Worm (Caenorhabditis elegans) whole organism, L4 larva: ENCODE measurements around the gene K03H6.1.

Experiments used
- F26F4.8 ChIP-seq: fragments of 200-800 bp; sonication (Bioruptor generic); conservative IDR thresholded peaks from 2 replicates; pipeline ENCODE4 v1.3.6; 2022; ENCODE audit warnings: missing genetic modification characterization, missing compliant biosample characterization
- F37D6.2 ChIP-seq: sonication (generic microtip); optimal IDR thresholded peaks from 2 replicates; lab custom pipeline; 2016; ENCODE audit warnings: mild to moderate bottlenecking, missing genetic modification characterization, missing compliant biosample characterization
- F49E8.2 ChIP-seq: sonication (generic microtip); optimal IDR thresholded peaks from 2 replicates; lab custom pipeline; 2016; ENCODE audit warnings: missing compliant biosample characterization, mild to moderate bottlenecking, missing genetic modification characterization, borderline replicate concordance
- R02D3.7 ChIP-seq: fragments of 150-350 bp; sonication (generic microtip); optimal IDR thresholded peaks from 3 replicates; lab custom pipeline; 2014; ENCODE audit warnings: missing biosample characterization, missing genetic modification characterization
- Y105C5A.15 ChIP-seq: fragments of 200-800 bp; sonication (Bioruptor generic); IDR thresholded peaks from 2 replicates; pipeline ENCODE4 v1.3.6; 2022; ENCODE audit warnings: missing genetic modification characterization, missing compliant biosample characterization
- Y75B8A.6 ChIP-seq: fragments of 200-800 bp; sonication (Bioruptor generic); IDR thresholded peaks from 2 replicates; pipeline ENCODE4 v1.3.6; 2022; ENCODE audit warnings: missing genetic modification reagents, missing genetic modification characterization, missing compliant biosample characterization
- ZK546.5 ChIP-seq, 2 experiments: sonication (generic microtip); optimal IDR thresholded peaks; 2 replicates each; lab custom pipeline; 2017; ENCODE audit warnings: missing biosample characterization in 2 of 2, missing genetic modification characterization in 2 of 2
- aha-1 ChIP-seq: fragments of 150-350 bp; peaks from one replicate; lab custom pipeline; 2014; ENCODE audit warnings: missing biosample characterization, missing genetic modification characterization
- ama-1 ChIP-seq: fragments of 150-350 bp; optimal IDR thresholded peaks from 2 replicates; lab custom pipeline; 2014; ENCODE audit warnings: inconsistent platforms, mixed read lengths
- arid-1 ChIP-seq: fragments of 200-800 bp; sonication (Bioruptor generic); conservative IDR thresholded peaks from 2 replicates; pipeline ENCODE4 v1.3.6; 2022; ENCODE audit warnings: missing genetic modification reagents, missing genetic modification characterization, missing compliant biosample characterization
- ceh-28 ChIP-seq: fragments of 150-350 bp; optimal IDR thresholded peaks from 2 replicates; lab custom pipeline; 2014; ENCODE audit warnings: missing biosample characterization, missing genetic modification reagents, missing genetic modification characterization
- daf-8 ChIP-seq: fragments of 200-800 bp; sonication (Bioruptor generic); IDR thresholded peaks from 2 replicates; pipeline ENCODE4 v1.3.6; 2022; ENCODE audit warnings: missing genetic modification characterization, missing compliant biosample characterization
- dpl-1 ChIP-seq: fragments of 150-350 bp; optimal IDR thresholded peaks from 2 replicates; lab custom pipeline; 2014; ENCODE audit warnings: missing biosample characterization, missing genetic modification reagents, missing genetic modification characterization
- fos-1 ChIP-seq: fragments of 150-350 bp; optimal IDR thresholded peaks from 2 replicates; lab custom pipeline; 2014; ENCODE audit warnings: missing biosample characterization, missing genetic modification characterization
- gei-8 ChIP-seq: fragments of 200-800 bp; sonication (Bioruptor generic); optimal IDR thresholded peaks from 2 replicates; lab custom pipeline; 2018; ENCODE audit warnings: mild to moderate bottlenecking, missing genetic modification characterization, missing compliant biosample characterization
- hlh-11 ChIP-seq: fragments of 200-800 bp; sonication (Bioruptor generic); optimal IDR thresholded peaks from 2 replicates; lab custom pipeline; 2018; ENCODE audit warnings: mild to moderate bottlenecking, missing genetic modification characterization, missing compliant biosample characterization
- lin-1 ChIP-seq: fragments of 200-800 bp; sonication (Bioruptor generic); IDR thresholded peaks from 2 replicates; pipeline ENCODE4 v1.3.6; 2022; ENCODE audit warnings: missing genetic modification reagents, missing genetic modification characterization, missing compliant biosample characterization
- lin-13 ChIP-seq: fragments of 150-350 bp; optimal IDR thresholded peaks from 2 replicates; lab custom pipeline; 2014; ENCODE audit warnings: missing biosample characterization, missing genetic modification reagents, missing genetic modification characterization
- lin-29 ChIP-seq: fragments of 200-800 bp; sonication (Bioruptor generic); IDR thresholded peaks from 2 replicates; pipeline ENCODE4 v1.3.6; 2022; ENCODE audit warnings: missing genetic modification reagents, missing genetic modification characterization, missing compliant biosample characterization
- lin-38 ChIP-seq: fragments of 200-800 bp; sonication (Bioruptor generic); IDR thresholded peaks from 2 replicates; pipeline ENCODE4 v1.3.6; 2022; ENCODE audit warnings: missing genetic modification reagents, missing genetic modification characterization, missing compliant biosample characterization
- lir-3 ChIP-seq: sonication (generic microtip); optimal IDR thresholded peaks from 2 replicates; lab custom pipeline; 2016; ENCODE audit warnings: mild to moderate bottlenecking, missing genetic modification characterization, missing compliant biosample characterization
- mes-2 ChIP-seq: sonication (generic microtip); optimal IDR thresholded peaks from 2 replicates; lab custom pipeline; 2016; ENCODE audit warnings: missing genotype, mild to moderate bottlenecking, missing genetic modification characterization, missing compliant biosample characterization; ENCODE audit not compliant: poor library complexity, severe bottlenecking
- mxl-3 ChIP-seq: fragments of 200-800 bp; sonication (Bioruptor generic); optimal IDR thresholded peaks from 2 replicates; lab custom pipeline; 2018; ENCODE audit warnings: mild to moderate bottlenecking, missing genetic modification characterization, missing compliant biosample characterization
- nhr-10 ChIP-seq: fragments of 150-350 bp; optimal IDR thresholded peaks from 2 replicates; lab custom pipeline; 2014; ENCODE audit warnings: missing biosample characterization, missing genetic modification characterization
- nhr-237 ChIP-seq: sonication (generic microtip); optimal IDR thresholded peaks from 2 replicates; lab custom pipeline; 2017; ENCODE audit warnings: missing biosample characterization, missing genetic modification characterization
- nhr-25 ChIP-seq: sonication (generic microtip); optimal IDR thresholded peaks from 2 replicates; lab custom pipeline; 2017; ENCODE audit warnings: missing genetic modification characterization, mild to moderate bottlenecking, missing compliant biosample characterization, antibody characterized with exemption, moderate library complexity, borderline replicate concordance; ENCODE audit not compliant: insufficient read depth
- nhr-28 ChIP-seq: fragments of 150-350 bp; optimal IDR thresholded peaks from 2 replicates; lab custom pipeline; 2014; ENCODE audit warnings: missing biosample characterization, missing genetic modification characterization
- nhr-42 ChIP-seq: fragments of 200-800 bp; sonication (Bioruptor generic); IDR thresholded peaks from 2 replicates; pipeline ENCODE4 v1.3.6; 2022; ENCODE audit warnings: missing genetic modification characterization, missing compliant biosample characterization
- nhr-48 ChIP-seq: sonication (generic microtip); optimal IDR thresholded peaks from 2 replicates; lab custom pipeline; 2016; ENCODE audit warnings: mild to moderate bottlenecking, missing genetic modification characterization, missing compliant biosample characterization
- nhr-76 ChIP-seq: fragments of 150-350 bp; optimal IDR thresholded peaks from 2 replicates; lab custom pipeline; 2014; ENCODE audit warnings: missing biosample characterization, missing genetic modification characterization
- pha-4 ChIP-seq, 2 experiments: fragments of 150-350 bp in 1 of 2; fragments of 200-800 bp in 1 of 2; sonication (Bioruptor generic) in 1 of 2; IDR thresholded peaks in 1 of 2; optimal IDR thresholded peaks in 1 of 2; 2 replicates each; pipeline versions ENCODE4 v1.3.6 to Lab custom; 2014 to 2022; ENCODE audit warnings: missing genetic modification characterization in 2 of 2, missing genetic modification reagents in 2 of 2, missing biosample characterization in 1 of 2, missing compliant biosample characterization in 1 of 2
- saeg-2 ChIP-seq: fragments of 200-800 bp; sonication (Bioruptor generic); IDR thresholded peaks from 2 replicates; pipeline ENCODE4 v1.3.6; 2022; ENCODE audit warnings: missing genetic modification reagents, missing genetic modification characterization, missing compliant biosample characterization
- snpc-1.2 ChIP-seq: fragments of 200-800 bp; sonication (Bioruptor generic); IDR thresholded peaks from 2 replicates; pipeline ENCODE4 v1.3.6; 2022; ENCODE audit warnings: missing genetic modification reagents, missing genetic modification characterization, missing compliant biosample characterization
- spr-3 ChIP-seq: fragments of 200-800 bp; sonication (Bioruptor generic); optimal IDR thresholded peaks from 2 replicates; lab custom pipeline; 2018; ENCODE audit warnings: mild to moderate bottlenecking, missing genetic modification characterization, missing compliant biosample characterization
- tra-1 ChIP-seq: fragments of 200-800 bp; sonication (Bioruptor generic); IDR thresholded peaks from 2 replicates; pipeline ENCODE4 v1.3.6; 2022; ENCODE audit warnings: missing genetic modification reagents, missing genetic modification characterization, missing compliant biosample characterization
- unc-39 ChIP-seq: sonication (generic microtip); optimal IDR thresholded peaks from 2 replicates; lab custom pipeline; 2017; ENCODE audit warnings: missing biosample characterization, missing genetic modification characterization
- unc-62 ChIP-seq, 3 experiments: fragments of 150-350 bp in 1 of 3; sonication (generic microtip); optimal IDR thresholded peaks in 2 of 3; peaks in 1 of 3; 1 replicate in 1 of 3; 2 replicates in 2 of 3; lab custom pipeline; 2014 to 2017; ENCODE audit warnings: missing biosample characterization in 3 of 3, missing genetic modification characterization in 3 of 3, missing genetic modification reagents in 3 of 3, missing genotype in 1 of 3
- vab-7 ChIP-seq: fragments of 200-800 bp; sonication (Bioruptor generic); IDR thresholded peaks from 2 replicates; pipeline ENCODE4 v1.3.6; 2022; ENCODE audit warnings: missing genetic modification reagents, missing genetic modification characterization, missing compliant biosample characterization
- zfp-2 ChIP-seq: sonication (generic microtip); optimal IDR thresholded peaks from 2 replicates; lab custom pipeline; 2016; ENCODE audit warnings: mild to moderate bottlenecking, missing genetic modification characterization, missing compliant biosample characterization
- ztf-11 ChIP-seq: fragments of 150-350 bp; optimal IDR thresholded peaks from 2 replicates; lab custom pipeline; 2014; ENCODE audit warnings: missing biosample characterization, missing genetic modification characterization

Gene K03H6.1

ce11 chrIV:1536316-1536715 lies 12.8 kb downstream of the K03H6.1 start, which contains the start of gene K03H6.5:
K03H6.5 (minus strand) TSS chrIV:1536416.
- TF ChIP-seq nhr-25 (tag; lab: Kevin White, UChicago) (no peak), R02D3.7 (tag; lab: Kevin White, UChicago) (no peak)
- TF ChIP-seq, all 104 proteins: peak for 0

DNA sequence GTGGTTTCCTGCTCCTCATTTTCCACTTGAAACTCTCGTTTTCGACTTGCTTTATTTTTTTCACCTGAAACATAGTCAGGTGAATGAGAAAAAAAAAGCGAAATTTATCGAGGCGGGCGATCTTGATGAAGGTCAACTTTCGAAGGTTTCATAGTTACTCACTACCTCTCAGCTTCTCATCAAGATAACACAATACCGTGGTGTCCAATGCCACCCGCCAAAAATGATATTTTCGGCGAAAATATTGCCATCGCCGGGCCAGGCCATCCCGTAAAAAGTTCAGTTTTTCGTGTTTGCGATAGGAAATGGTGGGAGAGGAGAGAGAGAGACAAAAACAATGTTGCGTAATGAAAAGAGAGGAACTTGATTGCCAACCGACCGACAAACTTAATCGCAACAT lies 23.6 kb downstream of the K03H6.1 start:
- TF ChIP-seq tra-1 (GFP tag; lab: Robert Waterston, UW) (no peak), nhr-28 (tag; lab: Kevin White, UChicago) (no peak), mxl-3 (GFP tag; lab: Kevin White, UChicago) (no peak), F49E8.2 (tag; lab: Kevin White, UChicago) (no peak), ztf-11 (no peak), nhr-237 (tag; lab: Kevin White, UChicago) (no peak), daf-8 (GFP tag; lab: Robert Waterston, UW) (no peak), lin-13 (no peak), Y105C5A.15 (no peak), pha-4 (GFP tag; IDR thresholded peaks at IDR 0.05; lab: Robert Waterston, UW) (no peak), pha-4 (tag; optimal IDR thresholded peaks at IDR 0.05; lab: Kevin White, UChicago) (no peak)

DNA sequence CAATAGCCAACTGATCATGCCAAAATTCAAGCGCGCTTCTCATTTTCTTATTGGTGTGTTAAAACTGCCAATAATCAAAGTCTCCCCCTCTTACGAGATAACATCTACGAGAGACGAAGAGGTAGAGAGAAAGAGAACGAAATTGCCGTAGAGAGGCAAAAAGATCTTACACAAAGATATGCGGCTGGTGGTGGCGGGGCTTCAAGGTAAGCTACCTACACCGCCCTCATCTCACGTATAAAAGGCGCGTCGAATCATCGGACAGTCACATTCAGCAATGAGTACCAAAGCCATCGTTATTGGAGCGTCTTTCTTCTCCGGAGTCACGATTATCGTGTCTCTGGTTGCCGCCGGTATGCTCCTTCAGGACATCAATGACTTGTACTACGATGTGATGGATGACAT lies 24.9 kb downstream of the K03H6.1 start, which contains the start of gene col-107:
Gene col-107 (plus strand): TSS at position 265 of the 405 bp plus-strand sequence.
- TF ChIP-seq nhr-25 (tag; lab: Kevin White, UChicago) = peak; percentile 1
- no peak for TF ChIP-seq spr-3 (GFP tag; lab: Kevin White, UChicago)
- TF ChIP-seq ceh-28 (tag; lab: Kevin White, UChicago) = no peak
- TF ChIP-seq F26F4.8 (GFP tag; lab: Robert Waterston, UW) = 0 out of 2 replicates have a peak, but pooled peaks have one; percentile 9
- no peak for TF ChIP-seq gei-8
- TF ChIP-seq ama-1 (lab: Kevin White, UChicago) = peak; percentile 85
- TF ChIP-seq aha-1 (tag; lab: Kevin White, UChicago) = peak; percentile 70
- TF ChIP-seq pha-4 (GFP tag; IDR thresholded peaks at IDR 0.05; lab: Robert Waterston, UW) = no peak
- no peak for TF ChIP-seq pha-4 (tag; optimal IDR thresholded peaks at IDR 0.05; lab: Kevin White, UChicago)
- no peak for TF ChIP-seq lir-3 (tag; lab: Kevin White, UChicago)
- no peak for TF ChIP-seq unc-62 (GFP tag; optimal IDR thresholded peaks at IDR 0.05 in 1 of 2; lab: Kevin White, UChicago)
- no peak for TF ChIP-seq unc-62 (tag; optimal IDR thresholded peaks at IDR 0.05; lab: Kevin White, UChicago)
- TF ChIP-seq arid-1 (GFP tag; lab: Robert Waterston, UW) = 0 out of 2 replicates have a peak, but pooled peaks have one; percentile 11
- peak; percentile 16 for TF ChIP-seq mes-2

- TF ChIP-seq lin-38 (GFP tag; lab: Robert Waterston, UW) (no peak), nhr-76 (tag; lab: Kevin White, UChicago) (no peak), ZK546.5 (tag; optimal IDR thresholded peaks at IDR 0.05; lab: Kevin White, UChicago) (no peak), F26F4.8 (GFP tag; lab: Robert Waterston, UW) (no peak), daf-8 (GFP tag; lab: Robert Waterston, UW) (no peak), lin-1 (GFP tag; lab: Robert Waterston, UW) (no peak), lin-29 (GFP tag; lab: Robert Waterston, UW) (no peak), F37D6.2 (tag; lab: Kevin White, UChicago) (no peak), nhr-42 (GFP tag; lab: Robert Waterston, UW) (no peak), unc-39 (tag; lab: Kevin White, UChicago) (no peak), Y75B8A.6 (GFP tag; lab: Robert Waterston, UW) (no peak), nhr-48 (tag; lab: Kevin White, UChicago) (no peak), ama-1 (lab: Kevin White, UChicago) (peak; percentile 85), nhr-28 (tag; lab: Kevin White, UChicago) (no peak), saeg-2 (GFP tag; lab: Robert Waterston, UW) (no peak), ztf-11 (no peak), Y105C5A.15 (no peak), fos-1 (tag; lab: Kevin White, UChicago) (no peak), zfp-2 (tag; lab: Kevin White, UChicago) (no peak), nhr-10 (tag; lab: Kevin White, UChicago) (no peak), snpc-1.2 (GFP tag; lab: Robert Waterston, UW) (no peak), dpl-1 (GFP tag; lab: Kevin White, UChicago) (no peak), hlh-11 (no peak), vab-7 (GFP tag; lab: Robert Waterston, UW) (no peak), mes-2 (peak; percentile 5), lir-3 (tag; lab: Kevin White, UChicago) (no peak)
Observed at ce11 chrIV:1549095-1550093, 25.9 kb downstream of the K03H6.1 start.
